Worm (Caenorhabditis elegans) whole organism, young adult: ENCODE measurements around the gene R07E4.1.

Experiments used
- B0261.1 ChIP-seq: sonication (generic microtip); optimal IDR thresholded peaks from 2 replicates; lab custom pipeline; 2016; ENCODE audit warnings: mild to moderate bottlenecking, missing genetic modification characterization, moderate library complexity, missing compliant biosample characterization
- F23B12.7 ChIP-seq: sonication (generic microtip); optimal IDR thresholded peaks from 2 replicates; lab custom pipeline; 2017; ENCODE audit warnings: missing genetic modification characterization, mild to moderate bottlenecking, missing compliant biosample characterization, antibody characterized with exemption, moderate library complexity; ENCODE audit not compliant: insufficient read depth
- Y95B8A.8 ChIP-seq: fragments of 200-800 bp; sonication (Bioruptor generic); IDR thresholded peaks from 2 replicates; pipeline ENCODE4 v1.3.6; 2022; ENCODE audit warnings: missing genetic modification reagents, missing genetic modification characterization, missing compliant biosample characterization
- ama-1 ChIP-seq, 3 experiments: fragments of 150-350 bp in 1 of 3; sonication (generic microtip) in 2 of 3; optimal IDR thresholded peaks; 2 replicates each; lab custom pipeline; 2014 to 2018; ENCODE audit warnings: missing biosample characterization in 2 of 3, missing genetic modification characterization in 2 of 3, missing genetic modification reagents in 2 of 3
- ccch-3 ChIP-seq: fragments of 200-800 bp; sonication (Bioruptor generic); optimal IDR thresholded peaks from 2 replicates; lab custom pipeline; 2018; ENCODE audit warnings: mild to moderate bottlenecking, missing genetic modification characterization, missing compliant biosample characterization
- cebp-1 ChIP-seq, 2 experiments: fragments of 200-800 bp in 1 of 2; sonication (Bioruptor generic) in 1 of 2; sonication (generic microtip) in 1 of 2; IDR thresholded peaks in 1 of 2; optimal IDR thresholded peaks in 1 of 2; 2 replicates each; pipeline versions ENCODE4 v1.3.6 to Lab custom; 2017 to 2022; ENCODE audit warnings: missing compliant biosample characterization in 2 of 2, missing genetic modification characterization in 2 of 2, mild to moderate bottlenecking in 1 of 2, missing genetic modification reagents in 1 of 2, moderate library complexity in 1 of 2
- ceh-79 ChIP-seq: sonication (generic microtip); optimal IDR thresholded peaks from 2 replicates; lab custom pipeline; 2017; ENCODE audit warnings: mild to moderate bottlenecking, missing genetic modification characterization, missing compliant biosample characterization
- die-1 ChIP-seq: sonication (generic microtip); optimal IDR thresholded peaks from 2 replicates; lab custom pipeline; 2016; ENCODE audit warnings: missing genotype, mild to moderate bottlenecking, missing genetic modification characterization, missing compliant biosample characterization
- ekl-4 ChIP-seq: fragments of 200-800 bp; sonication (Bioruptor generic); IDR thresholded peaks from 2 replicates; pipeline ENCODE4 v1.3.6; 2022; ENCODE audit warnings: missing genetic modification reagents, missing genetic modification characterization, missing compliant biosample characterization
- hlh-26 ChIP-seq: fragments of 200-800 bp; sonication (Bioruptor generic); conservative IDR thresholded peaks from 2 replicates; pipeline ENCODE4 v1.3.6; 2022; ENCODE audit warnings: missing genetic modification reagents, missing genetic modification characterization, missing compliant biosample characterization
- nfya-1 ChIP-seq: sonication (generic microtip); optimal IDR thresholded peaks from 2 replicates; lab custom pipeline; 2017; ENCODE audit warnings: antibody characterized with exemption, missing compliant biosample characterization, missing genetic modification characterization, borderline replicate concordance; ENCODE audit not compliant: insufficient read depth
- nfyb-1 ChIP-seq: fragments of 200-800 bp; sonication (Bioruptor generic); IDR thresholded peaks from 2 replicates; pipeline ENCODE4 v1.3.6; 2022; ENCODE audit warnings: missing genetic modification reagents, missing genetic modification characterization, missing compliant biosample characterization
- snpc-4 ChIP-seq, 5 experiments: fragments of 150-350 bp in 1 of 5; sonication (generic microtip) in 4 of 5; optimal IDR thresholded peaks; 2 replicates each; lab custom pipeline; 2014 to 2018; ENCODE audit warnings: missing genetic modification characterization in 5 of 5, missing biosample characterization in 3 of 5, antibody characterized with exemption in 2 of 5, mild to moderate bottlenecking in 2 of 5, missing compliant biosample characterization in 2 of 5, missing genotype in 2 of 5, moderate library complexity in 2 of 5, missing genetic modification reagents in 1 of 5
- tbx-9 ChIP-seq: sonication (generic microtip); optimal IDR thresholded peaks from 2 replicates; lab custom pipeline; 2016; ENCODE audit warnings: borderline replicate concordance, missing genetic modification characterization, inconsistent platforms, missing compliant biosample characterization

ce11 chrX:5956130-5956529 lies 2.8 kb upstream of the R07E4.1 start:
- no peak for TF ChIP-seq Y95B8A.8
- TF ChIP-seq snpc-4 (GFP tag; optimal IDR thresholded peaks at IDR 0.05; lab: Kevin White, UChicago): no peak
- TF ChIP-seq snpc-4 (tag; optimal IDR thresholded peaks at IDR 0.05; lab: Kevin White, UChicago): no peak
- TF ChIP-seq ccch-3 (GFP tag; lab: Kevin White, UChicago): no peak
- no peak for TF ChIP-seq nfyb-1 (GFP tag; lab: Robert Waterston, UW)
- TF ChIP-seq die-1 (tag; lab: Kevin White, UChicago): no peak
- no peak for TF ChIP-seq ekl-4 (GFP tag; lab: Robert Waterston, UW)
- TF ChIP-seq F23B12.7 (tag; lab: Kevin White, UChicago): no peak
- no peak for TF ChIP-seq cebp-1 (GFP tag; IDR thresholded peaks at IDR 0.05; lab: Robert Waterston, UW)
- TF ChIP-seq cebp-1 (tag; optimal IDR thresholded peaks at IDR 0.05; lab: Kevin White, UChicago): no peak
- TF ChIP-seq ceh-79 (tag; lab: Kevin White, UChicago): no peak
- no peak for TF ChIP-seq ama-1 (optimal IDR thresholded peaks at IDR 0.05; lab: Kevin White, UChicago)
- TF ChIP-seq ama-1 (GFP tag; optimal IDR thresholded peaks at IDR 0.05; lab: Kevin White, UChicago): no peak
- no peak for TF ChIP-seq nfya-1 (tag; lab: Kevin White, UChicago)
- no peak for TF ChIP-seq tbx-9 (tag; lab: Kevin White, UChicago)
- no peak for TF ChIP-seq B0261.1 (tag; lab: Kevin White, UChicago)
- TF ChIP-seq hlh-26 (GFP tag; lab: Robert Waterston, UW): no peak
